Worm (Caenorhabditis elegans): Measurements from ENCODE around the gene F18E3.11.
A peak's percentile ranks its signal among the peaks of the same experiment; 100 is the strongest.
"Not testable (repeated sequence)": the region's sequence is repeated elsewhere in the genome, so short reads cannot be mapped to it uniquely, and the experiment has no call there.

Gene F18E3.11

DNA sequence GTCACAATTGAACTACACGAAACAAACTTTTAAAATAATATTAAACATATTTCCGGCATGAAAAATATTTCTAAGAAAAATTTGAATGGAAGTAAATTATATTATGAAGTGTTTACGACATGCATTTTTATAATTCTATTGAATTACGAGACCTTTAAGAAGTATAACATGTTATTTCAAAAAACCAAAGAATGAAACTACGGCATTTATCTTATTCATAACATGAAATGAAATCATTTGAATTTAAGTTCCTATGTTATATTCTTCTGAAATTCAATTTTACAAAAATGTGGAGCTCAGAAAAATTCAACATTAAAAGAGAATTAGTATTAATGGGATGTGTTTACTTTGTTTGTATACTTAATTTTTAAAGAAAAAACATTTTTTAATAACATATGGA is 17.7 kb downstream of the F18E3.11 start, which contains the start of gene srw-71:
Gene srw-71, minus strand, starts transcription at position 101 of the 400 bp plus-strand sequence.
- TF ChIP-seq W03F9.2 (tag; optimal IDR thresholded peaks at IDR 0.05) (no peak), dao-5 (tag; optimal IDR thresholded peaks at IDR 0.05) (no peak), him-1 (tag; optimal IDR thresholded peaks at IDR 0.05) (no peak)

DNA sequence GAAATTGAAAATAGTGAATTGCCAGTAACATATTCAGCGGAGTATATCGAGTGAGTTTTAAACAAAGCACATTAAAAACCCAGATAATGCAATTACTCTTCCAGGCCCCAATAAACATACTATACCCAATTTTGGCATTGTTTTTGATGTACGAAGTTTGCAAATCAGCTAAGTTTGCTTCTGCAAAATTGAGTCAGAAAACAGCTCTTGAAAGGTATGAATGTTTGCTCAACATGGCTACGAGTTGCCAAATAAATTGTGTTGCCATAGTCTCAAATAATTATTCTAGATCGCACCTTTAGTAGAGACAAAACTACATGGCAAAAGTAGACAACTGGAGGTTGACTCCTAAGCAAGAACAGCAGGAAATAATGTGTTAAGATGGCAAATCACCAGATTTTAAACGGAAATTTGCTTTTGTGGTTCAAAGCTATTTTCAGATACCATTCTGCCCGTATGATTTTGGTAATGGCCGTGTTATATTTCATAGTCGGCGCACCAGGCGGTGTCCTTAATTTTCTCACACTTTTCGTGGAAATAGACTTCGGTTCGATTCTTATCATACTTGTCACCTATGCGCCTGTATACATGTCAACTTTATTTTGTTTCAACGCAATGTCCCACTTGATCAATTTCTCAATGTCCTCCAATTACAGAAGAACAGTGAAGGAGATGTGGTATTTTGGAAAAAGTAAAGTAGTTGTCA is 19.3 kb downstream of the F18E3.11 start:
- TF ChIP-seq dao-5 (tag; optimal IDR thresholded peaks at IDR 0.05) (no peak), him-1 (tag; optimal IDR thresholded peaks at IDR 0.05) (no peak), W03F9.2 (tag; optimal IDR thresholded peaks at IDR 0.05) (no peak)

DNA sequence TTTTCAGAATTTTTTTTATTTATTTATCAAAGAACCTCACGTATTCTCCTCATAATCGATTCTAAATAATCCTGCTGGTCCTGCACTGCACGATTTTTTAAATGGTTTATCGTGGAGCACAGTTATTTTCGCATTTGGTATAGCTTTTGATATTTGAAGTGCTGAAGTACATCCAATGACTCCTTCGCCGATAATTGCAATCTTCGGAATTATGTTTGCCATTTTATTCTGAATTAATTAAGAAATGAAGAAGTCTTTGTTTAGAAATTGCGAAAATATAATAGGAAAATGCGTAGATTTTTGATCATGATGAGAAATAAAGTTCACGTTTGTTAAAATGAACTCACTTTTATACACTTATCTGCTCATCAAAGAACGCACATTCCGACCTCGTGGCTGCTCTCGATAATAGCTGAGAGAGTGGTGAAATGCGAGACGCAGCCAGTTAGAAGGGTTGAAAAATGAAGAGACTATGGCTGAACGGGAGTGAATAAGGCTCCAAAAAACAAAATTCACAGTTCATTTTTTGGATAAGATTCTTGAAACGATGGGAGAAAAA is 21.6 kb downstream of the F18E3.11 start:
- TF ChIP-seq W03F9.2 (tag; optimal IDR thresholded peaks at IDR 0.05) (peak; percentile 0), dao-5 (tag; optimal IDR thresholded peaks at IDR 0.05) (no peak)

DNA sequence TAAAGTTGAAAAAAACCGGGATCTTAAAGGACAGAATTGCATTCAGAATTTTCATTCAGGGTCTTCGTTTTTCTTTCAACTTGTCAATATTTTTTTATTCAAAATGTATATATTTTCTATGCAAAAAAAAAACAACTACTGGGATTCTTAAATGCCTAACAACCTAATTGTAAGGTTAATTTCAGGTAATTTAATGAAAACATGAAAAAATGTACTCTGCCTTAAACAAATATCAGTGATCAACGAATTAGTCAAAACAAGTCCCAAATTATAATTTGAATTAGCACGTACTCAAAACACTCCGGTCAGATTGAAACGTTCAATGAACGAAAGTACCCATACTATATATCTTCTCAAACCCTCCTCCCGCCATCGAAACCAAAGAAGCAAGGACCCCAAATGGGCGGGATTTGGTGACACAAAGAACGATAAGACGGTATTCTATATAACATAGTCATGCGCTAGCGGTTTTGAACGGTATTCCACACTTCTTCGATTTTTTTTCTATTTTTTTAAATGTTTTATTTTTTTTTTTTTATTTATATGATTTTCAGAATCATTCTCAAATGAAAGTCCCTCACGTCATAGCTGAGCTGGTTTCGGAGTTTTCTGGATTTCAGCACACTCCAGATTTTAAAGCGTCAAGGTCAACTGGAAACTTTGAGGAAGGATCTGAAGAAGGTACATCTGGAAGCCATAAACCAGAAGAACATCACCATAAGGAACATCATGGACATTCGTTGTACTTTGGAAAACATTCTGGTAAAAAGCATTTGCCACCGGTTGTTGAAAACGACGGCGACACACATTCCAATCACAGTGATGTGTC is 22.3 kb downstream of the F18E3.11 start, which contains the start of the genes ddo-2 and F25E5.8:
Gene ddo-2, minus strand, starts transcription at position 330 of the 829 bp plus-strand sequence.
Gene F25E5.8, plus strand, starts transcription at position 555 of the 829 bp plus-strand sequence.
- no peak for TF ChIP-seq dao-5 (tag; optimal IDR thresholded peaks at IDR 0.05)
- no peak for TF ChIP-seq him-1 (tag; optimal IDR thresholded peaks at IDR 0.05)
- no peak for TF ChIP-seq W03F9.2 (tag; optimal IDR thresholded peaks at IDR 0.05)

DNA sequence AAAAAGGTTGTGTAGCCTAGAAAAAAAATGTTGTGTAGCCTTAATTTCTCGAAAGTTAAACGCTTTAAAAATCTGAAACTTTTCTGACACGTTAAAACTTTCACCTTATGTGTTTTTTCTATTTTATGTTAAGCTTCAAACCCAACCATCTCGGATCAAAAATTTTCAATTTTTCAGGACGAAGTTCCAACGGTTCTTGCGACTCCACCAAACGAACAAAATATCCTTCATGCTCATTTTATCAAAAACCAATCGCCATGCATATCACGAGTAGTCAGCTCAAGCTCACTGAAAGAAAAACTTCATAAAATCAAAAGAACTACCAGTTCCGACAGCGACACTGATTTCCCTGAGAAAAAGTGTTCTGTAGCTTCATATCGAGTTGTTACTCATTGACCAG is 23.2 kb downstream of the F18E3.11 start:
- TF ChIP-seq dao-5 (tag; optimal IDR thresholded peaks at IDR 0.05) (no peak), W03F9.2 (tag; optimal IDR thresholded peaks at IDR 0.05) (no peak), him-1 (tag; optimal IDR thresholded peaks at IDR 0.05) (no peak)

DNA sequence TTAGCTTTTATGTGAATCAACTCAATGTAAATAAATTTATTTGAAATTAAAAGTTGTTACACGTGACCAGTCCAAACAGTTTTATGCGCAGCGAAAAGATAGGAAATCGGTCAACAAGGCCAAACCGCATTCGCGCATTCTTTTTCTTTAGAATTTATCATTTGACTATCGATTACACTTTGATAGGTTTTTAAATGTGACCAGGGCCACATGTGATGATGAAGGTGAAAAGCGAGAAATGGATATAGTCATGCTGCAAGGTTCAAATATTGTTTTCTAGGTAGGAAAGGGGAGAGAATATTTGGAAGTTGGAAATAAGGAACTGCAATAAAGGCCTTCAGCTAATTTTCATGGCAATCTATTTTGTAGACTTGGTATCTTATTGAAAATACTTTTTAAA is 23.6 kb downstream of the F18E3.11 start:
- no peak for TF ChIP-seq dao-5 (tag; optimal IDR thresholded peaks at IDR 0.05)
- TF ChIP-seq W03F9.2 (tag; optimal IDR thresholded peaks at IDR 0.05): no peak
- no peak for TF ChIP-seq him-1 (tag; optimal IDR thresholded peaks at IDR 0.05)

DNA sequence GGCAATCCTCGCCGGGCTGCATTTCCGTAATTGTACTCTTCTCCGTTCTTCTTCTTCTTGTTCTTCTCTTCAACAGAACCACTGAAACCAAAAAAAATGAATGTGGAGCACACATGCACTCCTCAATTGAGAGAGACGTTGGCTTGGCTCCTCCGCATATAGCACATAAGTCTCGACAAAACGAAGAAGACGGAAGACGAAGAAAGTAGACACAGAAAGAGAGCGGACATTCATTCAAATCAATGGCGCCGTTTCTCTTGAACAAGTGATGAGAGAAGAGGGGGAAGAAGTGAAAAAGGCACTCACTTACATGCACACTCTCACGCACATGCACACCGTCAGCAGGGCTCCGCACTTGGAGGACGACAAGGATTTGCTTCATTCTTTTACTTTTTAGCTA is 24.3 kb downstream of the F18E3.11 start, which contains the start of gene F25E5.9:
Gene F25E5.9, minus strand, starts transcription at position 382 of the 400 bp plus-strand sequence.
- no peak for TF ChIP-seq him-1 (tag; optimal IDR thresholded peaks at IDR 0.05)
- no peak for TF ChIP-seq W03F9.2 (tag; optimal IDR thresholded peaks at IDR 0.05)
- no peak for TF ChIP-seq dao-5 (tag; optimal IDR thresholded peaks at IDR 0.05)

DNA sequence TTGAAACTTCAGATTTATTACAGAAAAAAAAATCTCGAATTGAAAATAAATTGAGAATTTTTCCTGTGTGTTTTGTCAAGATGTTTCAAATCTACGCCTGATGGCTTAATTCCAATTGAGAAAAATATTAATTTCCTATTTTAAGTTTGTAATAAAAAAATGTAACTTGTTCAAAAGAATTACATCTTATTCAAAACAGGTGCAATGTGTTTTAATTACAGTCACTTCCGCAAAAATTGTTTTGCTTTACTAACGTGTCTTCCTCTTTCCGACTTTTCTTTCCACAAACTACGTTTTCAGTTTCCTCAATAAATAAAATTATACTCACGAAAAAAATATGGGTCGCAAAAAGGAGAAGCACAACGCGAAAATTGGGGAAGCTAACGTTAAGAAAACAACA is 24.7 kb downstream of the F18E3.11 start, which contains the start of gene F25E5.16:
Gene F25E5.16, plus strand, starts transcription at position 301 of the 400 bp plus-strand sequence.
- TF ChIP-seq W03F9.2 (tag; optimal IDR thresholded peaks at IDR 0.05) (no peak), dao-5 (tag; optimal IDR thresholded peaks at IDR 0.05) (no peak), him-1 (tag; optimal IDR thresholded peaks at IDR 0.05) (no peak)

DNA sequence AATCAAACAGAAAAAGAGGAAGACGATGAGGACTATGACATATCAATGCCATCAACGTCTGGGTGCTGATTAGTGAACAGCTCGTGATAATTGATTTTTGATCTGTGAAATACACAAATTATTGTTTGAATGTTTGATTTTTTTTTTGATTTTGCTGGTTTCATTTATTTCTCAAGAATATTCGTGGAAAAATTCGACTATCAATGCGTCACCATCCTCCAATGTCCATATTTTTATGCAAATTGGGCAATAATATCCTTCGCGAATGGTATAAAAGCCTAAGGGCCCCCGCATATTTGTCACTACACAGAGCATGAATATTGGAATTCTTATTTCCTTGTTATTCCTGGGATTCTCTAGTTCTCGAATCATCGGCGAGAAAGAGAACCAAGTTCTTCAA is 26.5 kb downstream of the F18E3.11 start, which contains the start of gene try-13:
Gene try-13, plus strand, starts transcription at position 301 of the 400 bp plus-strand sequence.
- no peak for TF ChIP-seq W03F9.2 (tag; optimal IDR thresholded peaks at IDR 0.05)
- no peak for TF ChIP-seq dao-5 (tag; optimal IDR thresholded peaks at IDR 0.05)

DNA sequence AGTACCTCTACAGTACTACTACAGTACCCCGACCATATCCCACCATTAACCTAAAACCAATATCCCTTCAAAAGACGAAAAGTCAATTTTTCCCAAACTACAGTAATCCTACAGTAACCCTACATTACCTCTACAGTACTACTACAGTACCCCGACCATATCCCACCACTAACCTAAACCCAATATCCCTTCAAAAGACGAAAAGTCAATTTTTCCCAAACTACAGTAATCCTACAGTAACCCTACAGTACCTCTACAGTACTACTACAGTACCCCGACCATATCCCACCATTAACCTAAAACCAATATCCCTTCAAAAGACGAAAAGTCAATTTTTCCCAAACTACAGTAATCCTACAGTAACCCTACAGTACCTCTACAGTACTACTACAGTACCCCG is 31.0 kb downstream of the F18E3.11 start, which contains the start of gene nhr-141:
Gene nhr-141, plus strand, starts transcription at position 331 of the 400 bp plus-strand sequence.
- TF ChIP-seq dao-5, him-1, W03F9.2 (tag; optimal IDR thresholded peaks at IDR 0.05): not testable (repeated sequence)

DNA sequence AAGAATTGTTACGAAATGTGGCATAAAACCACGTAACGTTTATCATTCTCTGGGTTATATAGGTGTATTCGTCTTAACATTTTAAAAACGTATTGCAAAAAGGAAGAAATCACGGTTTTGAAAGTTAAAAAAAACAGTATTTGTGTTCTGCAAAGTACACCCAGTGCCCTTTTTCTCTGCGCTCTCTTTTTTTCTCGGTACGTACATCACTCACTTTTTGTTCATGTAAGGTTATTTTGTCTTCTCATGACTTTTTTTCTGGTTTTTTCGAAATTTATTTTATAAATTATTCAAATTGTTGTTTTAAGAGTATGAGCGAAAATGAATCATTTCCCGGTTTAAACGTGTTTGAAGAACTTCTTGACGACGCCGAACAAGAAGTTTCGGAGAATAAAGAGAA is 33.7 kb downstream of the F18E3.11 start, which contains the start of gene F25E5.5:
Gene F25E5.5, plus strand, starts transcription at position 301 of the 400 bp plus-strand sequence.
- TF ChIP-seq dao-5 (tag; optimal IDR thresholded peaks at IDR 0.05) (no peak), W03F9.2 (tag; optimal IDR thresholded peaks at IDR 0.05) (no peak), him-1 (tag; optimal IDR thresholded peaks at IDR 0.05) (no peak)

DNA sequence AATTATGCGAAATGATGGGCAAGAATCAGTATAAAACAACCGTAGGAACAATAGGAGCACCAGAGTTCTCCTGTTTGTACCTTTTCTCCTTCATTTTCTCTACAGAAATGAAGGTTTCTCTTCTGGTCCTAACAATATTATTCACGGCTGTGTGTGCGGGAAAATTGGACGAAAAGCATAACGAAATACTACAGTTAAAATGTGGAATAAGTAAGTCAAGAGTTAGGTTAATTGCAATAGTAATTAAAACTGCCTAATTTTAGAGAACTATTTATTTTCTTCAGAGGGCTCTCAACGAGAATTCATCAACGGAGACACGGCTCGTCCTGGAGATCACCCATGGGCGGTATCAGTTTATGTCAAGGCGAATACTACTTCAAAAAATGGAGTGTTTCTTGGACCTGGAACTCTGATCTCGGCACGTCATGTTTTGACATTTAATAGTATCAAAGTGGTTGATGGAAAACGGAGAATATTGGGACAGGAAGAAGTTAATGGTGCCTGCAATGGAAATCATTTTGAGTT is 36.1 kb downstream of the F18E3.11 start, which contains the start of gene try-12:
Gene try-12, plus strand, starts transcription at position 51 of the 525 bp plus-strand sequence.
- no peak for TF ChIP-seq dao-5 (tag; optimal IDR thresholded peaks at IDR 0.05)
- TF ChIP-seq him-1 (tag; optimal IDR thresholded peaks at IDR 0.05): no peak
- no peak for TF ChIP-seq W03F9.2 (tag; optimal IDR thresholded peaks at IDR 0.05)

DNA sequence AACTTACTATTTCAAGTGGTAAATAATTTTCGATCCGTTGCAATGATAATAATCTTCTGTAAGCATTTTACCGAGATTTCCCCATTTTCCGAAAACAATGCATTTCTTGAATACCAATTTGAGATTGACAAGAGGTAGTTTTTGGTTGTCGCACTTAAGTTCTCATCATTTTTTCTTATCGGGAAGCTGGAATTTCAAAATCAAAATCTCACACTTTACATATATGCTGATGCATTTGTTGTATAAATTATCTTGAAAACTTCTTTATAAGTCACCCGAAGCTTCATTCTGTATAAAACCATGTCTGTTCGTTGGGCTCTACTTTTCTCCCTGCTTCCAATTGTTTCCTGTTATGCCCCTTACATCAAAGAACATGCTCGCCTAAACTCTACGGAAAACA is 38.1 kb downstream of the F18E3.11 start, which contains the start of gene try-11:
Gene try-11, plus strand, starts transcription at position 301 of the 400 bp plus-strand sequence.
- TF ChIP-seq W03F9.2 (tag; optimal IDR thresholded peaks at IDR 0.05) (no peak), him-1 (tag; optimal IDR thresholded peaks at IDR 0.05) (no peak), dao-5 (tag; optimal IDR thresholded peaks at IDR 0.05) (no peak)

All from whole organism, L4/young adult.